Worm (Caenorhabditis elegans) whole organism, L1 larva: ENCODE results near the gene mlc-7.

Experiments
- C16A3.4 ChIP-seq: fragments of 150-350 bp; optimal IDR thresholded peaks from 2 replicates; lab custom pipeline; 2014; ENCODE audit warnings: missing biosample characterization, missing genetic modification characterization
- aly-2 ChIP-seq: fragments of 150-350 bp; optimal IDR thresholded peaks from 2 replicates; lab custom pipeline; 2014; ENCODE audit warnings: missing biosample characterization, missing genetic modification characterization
- ama-1 ChIP-seq: fragments of 150-350 bp; optimal IDR thresholded peaks from 2 replicates; lab custom pipeline; 2014
- egl-13 ChIP-seq: sonication (generic microtip); optimal IDR thresholded peaks from 2 replicates; lab custom pipeline; 2016; ENCODE audit warnings: missing genotype, missing genetic modification reagents, missing genetic modification characterization, missing compliant biosample characterization
- elt-3 ChIP-seq, 6 experiments: fragments of 150-350 bp in 1 of 6; sonication (generic microtip); optimal IDR thresholded peaks; 2 replicates each; lab custom pipeline; 2017 to 2018; ENCODE audit warnings: missing biosample characterization in 6 of 6, missing genetic modification characterization in 6 of 6, inconsistent platforms in 1 of 6
- nhr-12 ChIP-seq: sonication (generic microtip); optimal IDR thresholded peaks from 2 replicates; lab custom pipeline; 2017; ENCODE audit warnings: missing biosample characterization, missing genetic modification characterization
- nhr-90 ChIP-seq: sonication (generic microtip); optimal IDR thresholded peaks from 2 replicates; lab custom pipeline; 2016; ENCODE audit warnings: mild to moderate bottlenecking, missing genetic modification characterization, missing compliant biosample characterization; ENCODE audit not compliant: poor library complexity
- pqm-1 ChIP-seq: sonication (generic microtip); optimal IDR thresholded peaks from 3 replicates; lab custom pipeline; 2017; ENCODE audit warnings: missing biosample characterization, missing genetic modification characterization
- sox-4 ChIP-seq: sonication (generic microtip); optimal IDR thresholded peaks from 2 replicates; lab custom pipeline; 2016; ENCODE audit warnings: missing genetic modification characterization, missing compliant biosample characterization
- ztf-11 ChIP-seq, 2 experiments: sonication (generic microtip); optimal IDR thresholded peaks; 2 replicates each; lab custom pipeline; 2016 to 2017; ENCODE audit warnings: missing genetic modification characterization in 2 of 2, missing biosample characterization in 1 of 2, missing compliant biosample characterization in 1 of 2

DNA sequence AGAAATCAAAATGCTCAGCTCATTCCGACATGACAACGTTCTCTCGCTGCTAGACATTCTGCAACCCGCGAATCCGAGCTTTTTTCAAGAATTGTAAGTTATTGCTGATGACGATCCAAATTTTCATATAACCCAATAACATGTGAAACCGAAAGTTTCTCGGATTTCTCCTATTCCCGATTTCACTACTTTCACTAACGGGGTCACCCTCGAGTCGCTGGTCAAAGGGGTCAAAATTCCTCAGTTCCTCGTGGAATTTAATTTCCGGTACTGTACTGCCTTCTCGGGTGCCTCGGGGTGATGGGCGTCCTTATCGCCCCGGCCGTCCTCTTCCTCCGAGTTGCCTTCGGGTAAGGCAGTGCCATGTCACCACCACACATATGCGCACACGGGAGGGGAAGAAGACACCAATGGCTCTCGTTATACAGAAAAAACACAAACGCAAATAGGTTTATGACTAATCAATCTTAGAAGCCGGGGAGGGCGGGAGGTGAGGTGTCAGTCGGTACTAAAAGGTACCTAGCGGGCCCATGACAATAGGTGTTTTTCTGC is 31.0 kb upstream of the mlc-7 start:
- TF ChIP-seq pqm-1 (no peak), aly-2 (tag; lab: Kevin White, UChicago) (no peak), C16A3.4 (tag; lab: Kevin White, UChicago) (no peak), elt-3 (tag; optimal IDR thresholded peaks at IDR 0.05; lab: Kevin White, UChicago) (no peak), ztf-11 (tag; optimal IDR thresholded peaks at IDR 0.05; lab: Kevin White, UChicago) (no peak), nhr-12 (tag; lab: Kevin White, UChicago) (no peak), sox-4 (no peak), nhr-90 (no peak), egl-13 (tag; lab: Kevin White, UChicago) (no peak), ama-1 (no peak)
